Worm (Caenorhabditis elegans): Measurements from ENCODE around the gene pigc-1.

pigc-1 gene

DNA sequence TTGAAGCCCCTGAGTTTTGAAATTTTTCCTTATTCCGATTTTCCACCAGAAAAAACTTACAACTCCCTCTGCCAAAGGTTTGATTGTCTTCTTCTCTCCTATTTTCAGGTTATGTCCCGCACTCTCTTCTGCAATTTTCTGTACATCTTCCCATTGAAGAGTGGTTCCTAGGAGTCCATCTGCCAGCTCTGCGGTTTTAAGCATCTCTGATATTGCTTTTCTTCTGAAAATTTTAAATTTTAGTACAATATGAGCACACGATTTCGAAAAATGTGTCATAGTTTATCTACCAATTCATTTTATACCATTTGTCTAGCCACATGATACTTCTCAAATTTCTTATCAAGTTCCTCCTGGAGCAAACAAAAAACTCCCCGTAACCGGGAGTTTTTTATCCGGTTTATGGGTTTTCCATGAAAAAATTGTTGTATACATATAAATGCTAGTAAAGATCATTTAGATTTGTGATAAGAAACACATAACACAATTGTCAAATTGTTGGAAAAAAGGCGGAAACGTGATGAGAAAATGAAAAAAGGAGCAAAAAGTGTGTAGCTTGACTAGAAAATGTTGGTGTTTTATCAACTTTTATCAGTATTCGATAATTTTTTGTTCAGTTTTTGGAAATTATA is 31.9 kb downstream of the pigc-1 start:
- TF ChIP-seq attf-6 (GFP tag; IDR thresholded peaks at IDR 0.05) (no peak), egrh-3 (GFP tag; IDR thresholded peaks at IDR 0.05) (no peak), nhr-80 (tag; optimal IDR thresholded peaks at IDR 0.05) (peak; percentile 73), attf-5 (GFP tag; optimal IDR thresholded peaks at IDR 0.05) (no peak), ets-4 (GFP tag; optimal IDR thresholded peaks at IDR 0.05) (peak; percentile 45)

DNA sequence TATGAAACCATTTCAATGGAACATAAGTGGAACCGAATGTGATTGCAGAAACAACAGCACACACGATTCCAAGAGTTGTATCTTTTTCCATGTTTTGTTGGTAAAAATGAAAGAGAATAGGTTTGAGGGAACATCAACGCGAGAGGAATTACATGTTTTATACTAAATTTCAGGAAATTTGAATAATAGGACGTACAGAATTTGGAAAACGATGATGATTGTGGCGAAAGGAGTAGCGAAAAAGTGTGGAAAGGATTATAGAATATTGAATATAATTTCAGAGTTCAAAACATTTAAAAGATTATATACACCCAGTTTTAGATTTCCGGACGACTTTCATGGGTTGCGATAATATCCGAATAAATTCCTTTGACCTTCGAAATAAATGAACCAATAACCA is 34.0 kb downstream of the pigc-1 start, which contains the start of gene F49C12.6:
Gene F49C12.6, minus strand, starts transcription at position 101 of the 400 bp plus-strand sequence.
- TF ChIP-seq nhr-27 (tag; optimal IDR thresholded peaks at IDR 0.05): no peak
- no peak for TF ChIP-seq repo-1 (tag; optimal IDR thresholded peaks at IDR 0.05)
- no peak for TF ChIP-seq lir-1 (GFP tag; conservative IDR thresholded peaks at IDR 0.05)
- no peak for TF ChIP-seq cebp-1 (GFP tag; IDR thresholded peaks at IDR 0.05)
- no peak for TF ChIP-seq cebp-1 (tag; optimal IDR thresholded peaks at IDR 0.05)
- TF ChIP-seq attf-6 (GFP tag; IDR thresholded peaks at IDR 0.05): no peak
- TF ChIP-seq lin-40 (tag; optimal IDR thresholded peaks at IDR 0.05): no peak
- TF ChIP-seq aptf-2 (GFP tag; conservative IDR thresholded peaks at IDR 0.05): no peak
- no peak for TF ChIP-seq nhr-179 (tag; optimal IDR thresholded peaks at IDR 0.05)
- TF ChIP-seq egl-44 (GFP tag; IDR thresholded peaks at IDR 0.05): no peak
- no peak for TF ChIP-seq nfyb-1 (GFP tag; IDR thresholded peaks at IDR 0.05)
- no peak for TF ChIP-seq K11D2.4 (GFP tag; IDR thresholded peaks at IDR 0.05)
- no peak for TF ChIP-seq ztf-28 (GFP tag; IDR thresholded peaks at IDR 0.05)
- no peak for TF ChIP-seq ztf-25 (GFP tag; IDR thresholded peaks at IDR 0.05)
- no peak for TF ChIP-seq mel-28 (tag; optimal IDR thresholded peaks at IDR 0.05; ENCODE audit: borderline replicate concordance)
- TF ChIP-seq F37B4.10 (GFP tag; IDR thresholded peaks at IDR 0.05): no peak
- no peak for TF ChIP-seq Y79H2A.3 (GFP tag; conservative IDR thresholded peaks at IDR 0.05)
- no peak for TF ChIP-seq gei-17 (GFP tag; optimal IDR thresholded peaks at IDR 0.05)
- TF ChIP-seq Y56A3A.18 (GFP tag; IDR thresholded peaks at IDR 0.05): no peak
- TF ChIP-seq ama-1 (optimal IDR thresholded peaks at IDR 0.05): no peak
- no peak for TF ChIP-seq ama-1 (GFP tag; optimal IDR thresholded peaks at IDR 0.05)

DNA sequence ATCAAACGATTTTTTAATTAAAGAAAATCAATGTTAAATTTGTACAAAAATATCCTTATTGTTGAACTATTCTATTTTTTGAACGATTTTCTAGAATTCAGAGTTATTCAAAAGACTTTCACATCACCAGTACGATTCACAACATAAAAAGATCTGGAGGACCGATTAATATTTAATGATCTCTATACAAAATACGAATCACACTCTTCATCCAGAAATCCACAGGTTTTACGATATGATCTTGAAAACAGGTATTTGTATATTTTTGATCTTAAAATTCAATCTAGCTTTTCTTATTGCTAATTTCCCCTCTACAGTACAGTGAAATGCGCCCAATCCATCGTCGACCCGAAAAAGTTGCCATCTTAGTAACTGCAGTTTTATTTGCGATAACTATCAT is 38.3 kb downstream of the pigc-1 start, which contains the start of gene F49C12.5:
Gene F49C12.5, plus strand, starts transcription at position 301 of the 400 bp plus-strand sequence.
- TF ChIP-seq nfyb-1 (GFP tag; IDR thresholded peaks at IDR 0.05): no peak
- TF ChIP-seq B0261.1 (tag; optimal IDR thresholded peaks at IDR 0.05): no peak
- TF ChIP-seq lin-40 (tag; optimal IDR thresholded peaks at IDR 0.05): no peak
- TF ChIP-seq ztf-25 (GFP tag; IDR thresholded peaks at IDR 0.05): no peak
- no peak for TF ChIP-seq attf-3 (GFP tag; conservative IDR thresholded peaks at IDR 0.05)
- no peak for TF ChIP-seq Y67H2A.10 (GFP tag; conservative IDR thresholded peaks at IDR 0.05)
- TF ChIP-seq let-607 (tag; optimal IDR thresholded peaks at IDR 0.05): no peak
- no peak for TF ChIP-seq lsy-27 (tag; optimal IDR thresholded peaks at IDR 0.05; ENCODE audit: borderline replicate concordance, insufficient read depth)
- TF ChIP-seq dpff-1 (tag; optimal IDR thresholded peaks at IDR 0.05): no peak
- no peak for TF ChIP-seq ceh-79 (tag; optimal IDR thresholded peaks at IDR 0.05)
- TF ChIP-seq ZK185.1 (tag; optimal IDR thresholded peaks at IDR 0.05; ENCODE audit: poor library complexity, severe bottlenecking): no peak

DNA sequence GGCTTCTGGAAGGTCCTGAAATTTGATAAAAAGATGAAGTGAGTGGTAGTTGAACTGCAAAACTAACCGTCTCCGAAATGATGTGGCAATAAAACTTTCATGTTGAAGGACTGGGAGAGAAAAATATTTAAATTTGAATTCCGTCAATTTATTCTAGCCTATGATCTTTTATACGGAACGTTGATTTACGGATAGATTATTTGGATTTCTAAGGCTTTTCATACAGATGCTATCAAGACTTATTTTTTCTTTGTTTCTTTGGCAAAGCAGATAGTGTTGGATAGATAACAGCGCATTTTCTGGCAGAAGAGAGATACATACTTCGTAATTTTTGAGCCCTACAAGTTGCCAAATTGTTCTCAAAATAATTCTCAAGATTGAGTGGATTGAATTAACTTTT is 39.0 kb downstream of the pigc-1 start, which contains the start of gene F49C12.4:
Gene F49C12.4, minus strand, starts transcription at position 101 of the 400 bp plus-strand sequence.
- TF ChIP-seq ztf-3 (GFP tag; optimal IDR thresholded peaks at IDR 0.05) (no peak), dox-1 (GFP tag; IDR thresholded peaks at IDR 0.05) (no peak), unc-62 (GFP tag; optimal IDR thresholded peaks at IDR 0.05) (no peak), rec-8 (tag; optimal IDR thresholded peaks at IDR 0.05) (no peak), ekl-4 (GFP tag; IDR thresholded peaks at IDR 0.05) (no peak), zim-3 (tag; optimal IDR thresholded peaks at IDR 0.05) (no peak), mes-4 (tag; optimal IDR thresholded peaks at IDR 0.05) (no peak), let-607 (tag; optimal IDR thresholded peaks at IDR 0.05) (no peak), ceh-79 (tag; optimal IDR thresholded peaks at IDR 0.05) (no peak), ZK185.1 (tag; optimal IDR thresholded peaks at IDR 0.05; ENCODE audit: poor library complexity, severe bottlenecking) (no peak), aptf-3 (GFP tag; IDR thresholded peaks at IDR 0.05) (no peak), ztf-18 (tag; optimal IDR thresholded peaks at IDR 0.05) (no peak), ztf-26 (tag; optimal IDR thresholded peaks at IDR 0.05) (no peak), C17E4.6 (GFP tag; IDR thresholded peaks at IDR 0.05) (no peak), lsy-27 (tag; optimal IDR thresholded peaks at IDR 0.05; ENCODE audit: borderline replicate concordance, insufficient read depth) (no peak), T07F8.4 (tag; optimal IDR thresholded peaks at IDR 0.05) (no peak)
